Fruit fly (Drosophila melanogaster) whole organism, embryonic: Measurements from ENCODE around the gene Lipt2.

Experiments
- CG11093 ChIP-seq: fragments of 200-800 bp; sonication (Bioruptor generic); IDR thresholded peaks from 3 replicates; pipeline ENCODE4 v1.3.6; 2022; ENCODE audit warnings: missing biosample characterization, missing genetic modification characterization
- CG12236 ChIP-seq: fragments of 200-800 bp; sonication (Bioruptor generic); optimal IDR thresholded peaks from 2 replicates; lab custom pipeline; 2016; ENCODE audit warnings: missing biosample characterization, missing genetic modification characterization
- CG14441 ChIP-seq: fragments of 200-800 bp; sonication (Bioruptor generic); IDR thresholded peaks from 2 replicates; pipeline ENCODE4 v1.3.6; 2022; ENCODE audit warnings: missing biosample characterization, missing genetic modification characterization
- CG15479 ChIP-seq: fragments of 200-800 bp; sonication (Bioruptor generic); optimal IDR thresholded peaks from 3 replicates; lab custom pipeline; 2019; ENCODE audit warnings: missing biosample characterization, mild to moderate bottlenecking, missing genetic modification characterization, moderate library complexity
- CG15696 ChIP-seq: fragments of 200-800 bp; sonication (Bioruptor generic); optimal IDR thresholded peaks from 2 replicates; lab custom pipeline; 2019; ENCODE audit warnings: missing biosample characterization, mild to moderate bottlenecking, missing genetic modification characterization, moderate library complexity
- CG17912 ChIP-seq: fragments of 200-800 bp; sonication (Bioruptor generic); optimal IDR thresholded peaks from 2 replicates; lab custom pipeline; 2018; ENCODE audit warnings: missing biosample characterization, mild to moderate bottlenecking, missing genetic modification characterization
- CG1792 ChIP-seq: fragments of 200-800 bp; sonication (Bioruptor generic); optimal IDR thresholded peaks from 2 replicates; lab custom pipeline; 2016; ENCODE audit warnings: missing biosample characterization, missing genetic modification characterization
- CG18476 ChIP-seq: fragments of 200-800 bp; sonication (Bioruptor generic); optimal IDR thresholded peaks from 2 replicates; lab custom pipeline; 2016; ENCODE audit warnings: missing biosample characterization, mild to moderate bottlenecking, missing genetic modification characterization
- CG18619 ChIP-seq: fragments of 200-800 bp; sonication (Bioruptor generic); optimal IDR thresholded peaks from 3 replicates; lab custom pipeline; 2017; ENCODE audit warnings: missing biosample characterization, mild to moderate bottlenecking, missing genetic modification characterization
- CG18764 ChIP-seq: fragments of 200-800 bp; sonication (Bioruptor generic); optimal IDR thresholded peaks from 3 replicates; lab custom pipeline; 2016; ENCODE audit warnings: missing biosample characterization, missing genetic modification characterization
- CG2875 ChIP-seq: fragments of 200-800 bp; sonication (Bioruptor generic); optimal IDR thresholded peaks from 2 replicates; lab custom pipeline; 2017; ENCODE audit warnings: missing biosample characterization, mild to moderate bottlenecking, missing genetic modification characterization, missing genetic modification reagents
- CG3407 ChIP-seq: fragments of 200-800 bp; sonication (Bioruptor generic); optimal IDR thresholded peaks from 2 replicates; lab custom pipeline; 2018; ENCODE audit warnings: missing biosample characterization, mild to moderate bottlenecking, missing genetic modification characterization
- CG34422 ChIP-seq: fragments of 200-800 bp; sonication (Bioruptor generic); IDR thresholded peaks from 3 replicates; pipeline ENCODE4 v1.3.6; 2022; ENCODE audit warnings: missing biosample characterization, missing genetic modification characterization
- CG4328 ChIP-seq: fragments of 200-800 bp; sonication (Bioruptor generic); optimal IDR thresholded peaks from 3 replicates; lab custom pipeline; 2017; ENCODE audit warnings: missing biosample characterization, missing genetic modification reagents, missing genetic modification characterization
- CG6689 ChIP-seq: fragments of 200-800 bp; sonication (Bioruptor generic); IDR thresholded peaks from 2 replicates; pipeline ENCODE4 v1.3.6; 2022; ENCODE audit warnings: missing biosample characterization, missing genetic modification characterization
- CG6813 ChIP-seq: fragments of 200-800 bp; sonication (Bioruptor generic); optimal IDR thresholded peaks from 2 replicates; lab custom pipeline; 2017; ENCODE audit warnings: missing biosample characterization, missing genetic modification characterization, mild to moderate bottlenecking, moderate library complexity, missing genetic modification reagents
- CG8944 ChIP-seq: fragments of 200-800 bp; sonication (Bioruptor generic); optimal IDR thresholded peaks from 3 replicates; lab custom pipeline; 2016; ENCODE audit warnings: missing biosample characterization, missing genetic modification characterization
- CG9797 ChIP-seq: fragments of 200-800 bp; sonication (Bioruptor generic); optimal IDR thresholded peaks from 3 replicates; lab custom pipeline; 2018; ENCODE audit warnings: missing biosample characterization, mild to moderate bottlenecking, missing genetic modification characterization
- Camta ChIP-seq: fragments of 200-800 bp; sonication (Bioruptor generic); optimal IDR thresholded peaks from 2 replicates; lab custom pipeline; 2016; ENCODE audit warnings: missing biosample characterization, missing genetic modification characterization
- D ChIP-seq, 2 experiments: fragments of 200-800 bp in 1 of 2; fragments of >200 bp in 1 of 2; sonication (Bioruptor generic) in 1 of 2; optimal IDR thresholded peaks; 2 replicates in 1 of 2; 3 replicates in 1 of 2; lab custom pipeline; 2017; ENCODE audit warnings: mild to moderate bottlenecking in 1 of 2, missing biosample characterization in 1 of 2, missing genetic modification characterization in 1 of 2, missing genetic modification reagents in 1 of 2
- Fer2 ChIP-seq: fragments of 200-800 bp; sonication (Bioruptor generic); optimal IDR thresholded peaks from 2 replicates; lab custom pipeline; 2018; ENCODE audit warnings: missing biosample characterization, mild to moderate bottlenecking, missing genetic modification characterization, moderate library complexity
- GATAe ChIP-seq: fragments of 200-800 bp; sonication (Bioruptor generic); conservative IDR thresholded peaks from 2 replicates; pipeline ENCODE4 v1.3.6; 2022; ENCODE audit warnings: missing biosample characterization, missing genetic modification characterization
- HmgZ ChIP-seq: fragments of 200-800 bp; sonication (Bioruptor generic); optimal IDR thresholded peaks from 2 replicates; lab custom pipeline; 2018; ENCODE audit warnings: missing biosample characterization, mild to moderate bottlenecking, missing genetic modification characterization
- Hr39 ChIP-seq: fragments of >200 bp; optimal IDR thresholded peaks from 2 replicates; lab custom pipeline; 2017
- Hr51 ChIP-seq, 2 experiments: fragments of 200-800 bp; sonication (Bioruptor generic); optimal IDR thresholded peaks; 2 replicates in 1 of 2; 3 replicates in 1 of 2; lab custom pipeline; 2016 to 2018; ENCODE audit warnings: missing biosample characterization in 2 of 2, missing genetic modification characterization in 2 of 2, mild to moderate bottlenecking in 1 of 2, moderate library complexity in 1 of 2
- Lhr ChIP-seq: fragments of 200-800 bp; sonication (Bioruptor generic); optimal IDR thresholded peaks from 3 replicates; lab custom pipeline; 2017; ENCODE audit warnings: mild to moderate bottlenecking, missing biosample characterization, missing genetic modification reagents, missing genetic modification characterization
- MESR4 ChIP-seq: fragments of 200-800 bp; sonication (Bioruptor generic); optimal IDR thresholded peaks from 2 replicates; lab custom pipeline; 2018; ENCODE audit warnings: missing biosample characterization, mild to moderate bottlenecking, missing genetic modification characterization, moderate library complexity
- Med ChIP-seq: fragments of 200-800 bp; sonication (Bioruptor generic); peaks from one replicate; lab custom pipeline; 2016; ENCODE audit warnings: missing biosample characterization, missing genetic modification characterization, mild to moderate bottlenecking, inconsistent platforms, moderate library complexity
- Neu2 ChIP-seq: fragments of 200-800 bp; sonication (Bioruptor generic); optimal IDR thresholded peaks from 3 replicates; lab custom pipeline; 2016; ENCODE audit warnings: missing biosample characterization, missing genetic modification characterization, borderline replicate concordance
- Xbp1 ChIP-seq: fragments of 200-800 bp; sonication (Bioruptor generic); optimal IDR thresholded peaks from 3 replicates; lab custom pipeline; 2016; ENCODE audit warnings: missing biosample characterization, mild to moderate bottlenecking, missing genetic modification characterization
- YL-1 ChIP-seq: fragments of 200-800 bp; sonication (Bioruptor generic); optimal IDR thresholded peaks from 3 replicates; lab custom pipeline; 2017; ENCODE audit warnings: missing biosample characterization, mild to moderate bottlenecking, missing genetic modification characterization
- bigmax ChIP-seq: fragments of 200-800 bp; sonication (Bioruptor generic); optimal IDR thresholded peaks from 2 replicates; lab custom pipeline; 2018; ENCODE audit warnings: missing biosample characterization, mild to moderate bottlenecking, missing genetic modification characterization
- bowl ChIP-seq: fragments of 200-800 bp; sonication (Bioruptor generic); IDR thresholded peaks from 2 replicates; pipeline ENCODE4 v1.3.6; 2022; ENCODE audit warnings: missing biosample characterization, missing genetic modification characterization
- chn ChIP-seq: fragments of 200-800 bp; sonication (Bioruptor generic); optimal IDR thresholded peaks from 2 replicates; lab custom pipeline; 2016; ENCODE audit warnings: missing biosample characterization, missing genetic modification characterization
- eyg ChIP-seq: fragments of 200-800 bp; sonication (Bioruptor generic); optimal IDR thresholded peaks from 3 replicates; lab custom pipeline; 2016; ENCODE audit warnings: missing biosample characterization, missing genetic modification characterization
- fru ChIP-seq: fragments of >200 bp; optimal IDR thresholded peaks from 2 replicates; lab custom pipeline; 2017
- gcm2 ChIP-seq: fragments of 200-800 bp; sonication (Bioruptor generic); optimal IDR thresholded peaks from 2 replicates; lab custom pipeline; 2016; ENCODE audit warnings: missing biosample characterization, missing genetic modification characterization
- gt ChIP-seq: fragments of 200-800 bp; sonication (Bioruptor generic); IDR thresholded peaks from 2 replicates; pipeline ENCODE4 v1.3.6; 2022; ENCODE audit warnings: missing biosample characterization, missing genetic modification characterization
- nerfin-1 ChIP-seq: fragments of 200-800 bp; sonication (Bioruptor generic); optimal IDR thresholded peaks from 3 replicates; lab custom pipeline; 2019; ENCODE audit warnings: missing biosample characterization, mild to moderate bottlenecking, missing genetic modification characterization, moderate library complexity
- pzg ChIP-seq: fragments of 200-800 bp; sonication (Bioruptor generic); optimal IDR thresholded peaks from 3 replicates; lab custom pipeline; 2018; ENCODE audit warnings: missing biosample characterization, mild to moderate bottlenecking, missing genetic modification characterization, moderate library complexity
- repo ChIP-seq: fragments of 200-800 bp; sonication (Bioruptor generic); optimal IDR thresholded peaks from 2 replicates; lab custom pipeline; 2016; ENCODE audit warnings: missing biosample characterization, missing genetic modification characterization
- ro ChIP-seq: fragments of 200-800 bp; sonication (Bioruptor generic); IDR thresholded peaks from 2 replicates; pipeline ENCODE4 v1.3.6; 2022; ENCODE audit warnings: missing biosample characterization, missing genetic modification characterization
- sna ChIP-seq: fragments of 200-800 bp; sonication (Bioruptor generic); IDR thresholded peaks from 2 replicates; pipeline ENCODE4 v1.3.6; 2022; ENCODE audit warnings: missing biosample characterization, missing genetic modification characterization; ENCODE audit not compliant: partially characterized antibody
- tap ChIP-seq: fragments of 200-800 bp; optimal IDR thresholded peaks from 3 replicates; lab custom pipeline; 2019; ENCODE audit warnings: missing biosample characterization, mild to moderate bottlenecking, missing genetic modification characterization, moderate library complexity
- tio ChIP-seq: fragments of 200-800 bp; sonication (Bioruptor generic); optimal IDR thresholded peaks from 2 replicates; lab custom pipeline; 2017; ENCODE audit warnings: missing biosample characterization, missing genetic modification characterization, inconsistent platforms
- trem ChIP-seq: fragments of 200-800 bp; optimal IDR thresholded peaks from 3 replicates; lab custom pipeline; 2019; ENCODE audit warnings: missing biosample characterization, mild to moderate bottlenecking, missing genetic modification characterization, moderate library complexity
- trh ChIP-seq: fragments of 200-800 bp; sonication (Bioruptor generic); optimal IDR thresholded peaks from 2 replicates; lab custom pipeline; 2016; ENCODE audit warnings: missing biosample characterization, missing genetic modification characterization
- wor ChIP-seq: fragments of 200-800 bp; sonication (Bioruptor generic); IDR thresholded peaks from 2 replicates; pipeline ENCODE4 v1.3.6; 2022; ENCODE audit warnings: missing biosample characterization, missing genetic modification characterization
- zen2 ChIP-seq: fragments of 200-800 bp; sonication (Bioruptor generic); IDR thresholded peaks from 3 replicates; pipeline ENCODE4 v1.3.6; 2022; ENCODE audit warnings: missing biosample characterization, missing genetic modification characterization; ENCODE audit not compliant: partially characterized antibody

Lipt2 gene

DNA sequence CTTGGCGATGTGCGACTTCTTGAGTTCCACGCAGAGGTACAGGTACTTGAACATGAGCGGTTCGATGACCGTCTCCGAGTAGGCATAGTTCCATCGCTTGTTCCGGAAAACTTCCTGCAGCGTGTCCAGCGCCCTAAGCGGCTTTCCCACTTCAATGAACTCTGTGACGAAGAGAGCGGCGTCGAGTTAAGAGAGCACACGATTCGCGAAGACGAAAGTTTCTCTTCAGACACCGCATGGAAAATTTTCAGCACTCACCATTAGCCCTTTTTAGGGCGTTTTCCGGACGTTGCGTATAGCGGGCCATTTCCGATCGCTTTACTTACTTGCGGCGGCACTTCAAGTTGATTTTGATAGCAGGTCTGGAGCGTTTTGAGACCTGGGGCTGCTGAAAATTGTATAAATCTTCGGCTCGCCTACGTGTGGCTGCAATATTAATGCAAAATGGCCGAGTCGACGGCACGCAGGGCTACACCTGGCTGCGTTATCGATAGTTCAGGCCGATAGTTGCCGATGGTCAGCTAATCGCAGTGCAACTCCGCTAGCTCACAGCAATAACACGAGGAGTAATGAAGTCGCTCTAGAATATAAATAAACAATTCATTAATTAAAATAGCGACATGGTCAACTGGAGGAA is 3.6 kb downstream of the Lipt2 start, which contains the start of the genes eIF3a and CG1074 (continued):
- TF ChIP-seq eyg (GFP tag; lab: Kevin White, UChicago) = peak; percentile 45
- TF ChIP-seq ro = no peak
- 0 out of 2 replicates have a peak, but pooled peaks have one; percentile 13 for TF ChIP-seq CG6689
- TF ChIP-seq CG15479 = peak; percentile 13
- TF ChIP-seq CG8944 (GFP tag; lab: Kevin White, UChicago) = peak; percentile 56
- peak; percentile 55; the same call in 1 of the 2 replicates for TF ChIP-seq CG14441 (GFP tag; lab: Robert Waterston, UW)
- TF ChIP-seq Xbp1 = peak; percentile 65
- TF ChIP-seq Lhr (GFP tag; lab: Kevin White, UChicago) = peak; percentile 68
- TF ChIP-seq Hr39 (lab: Kevin White, UChicago) = no peak
- TF ChIP-seq zen2 (GFP tag; lab: Robert Waterston, UW) = peak; percentile 87
- peak; percentile 75 for TF ChIP-seq nerfin-1
- peak; percentile 50 for TF ChIP-seq CG3407
- peak; percentile 90; the same call in 2 of the 3 replicates for TF ChIP-seq CG34422
- no peak for TF ChIP-seq CG6813 (GFP tag; lab: Kevin White, UChicago)
- peak; percentile 51 for TF ChIP-seq gcm2
- peak; percentile 4 for TF ChIP-seq CG15696 (tag; lab: Kevin White, UChicago)
- peak; percentile 75 for TF ChIP-seq CG17912 (GFP tag; lab: Kevin White, UChicago)
- TF ChIP-seq GATAe (GFP tag; lab: Robert Waterston, UW) = no peak
- TF ChIP-seq Med (GFP tag; lab: Kevin White, UChicago) = peak; percentile 97
- no peak for TF ChIP-seq tap (tag; lab: Kevin White, UChicago)
- no peak for TF ChIP-seq tio (GFP tag; lab: Kevin White, UChicago)
- TF ChIP-seq wor = no peak
- peak; percentile 69 for TF ChIP-seq CG1792
- peak; percentile 95 for TF ChIP-seq pzg (GFP tag; lab: Kevin White, UChicago)
- peak; percentile 25 for TF ChIP-seq trh (GFP tag; lab: Kevin White, UChicago)
- peak; percentile 62 for TF ChIP-seq Neu2 (GFP tag; lab: Kevin White, UChicago)
- TF ChIP-seq CG12236 (GFP tag; lab: Kevin White, UChicago) = peak; percentile 5
- peak; percentile 70 for TF ChIP-seq CG18619 (GFP tag; lab: Kevin White, UChicago)
- peak; percentile 100 for TF ChIP-seq YL-1 (GFP tag; lab: Kevin White, UChicago)
- peak; percentile 98 for TF ChIP-seq MESR4 (GFP tag; lab: Kevin White, UChicago)
- 0 out of 3 replicates have a peak, but pooled peaks have one; percentile 8 for TF ChIP-seq CG11093 (GFP tag; lab: Robert Waterston, UW)
- peak; percentile 31 for TF ChIP-seq CG18764 (GFP tag; lab: Kevin White, UChicago)
- TF ChIP-seq bigmax (GFP tag; lab: Kevin White, UChicago) = peak; percentile 46
- TF ChIP-seq bowl (GFP tag; lab: Robert Waterston, UW) = no peak
- no peak for TF ChIP-seq fru
- peak in 1 of 2 experiments; percentile 72 for TF ChIP-seq Hr51 (GFP tag; optimal IDR thresholded peaks at IDR 0.05; lab: Kevin White, UChicago)
- peak; percentile 87 for TF ChIP-seq HmgZ (tag; lab: Kevin White, UChicago)
- TF ChIP-seq CG18476 = peak; percentile 7
- TF ChIP-seq CG9797 (GFP tag; lab: Kevin White, UChicago) = peak; percentile 73
- TF ChIP-seq gt (GFP tag; lab: Robert Waterston, UW) = peak; percentile 7; the same call in 1 of the 2 replicates
- peak; percentile 33 for TF ChIP-seq Fer2 (tag; lab: Kevin White, UChicago)
- TF ChIP-seq D (optimal IDR thresholded peaks at IDR 0.05; lab: Kevin White, UChicago) = no peak
- TF ChIP-seq D (GFP tag; optimal IDR thresholded peaks at IDR 0.05; lab: Kevin White, UChicago) = no peak
- peak; percentile 55 for TF ChIP-seq Camta (GFP tag; lab: Kevin White, UChicago)
- peak; percentile 7 for TF ChIP-seq CG2875
- peak; percentile 83 for TF ChIP-seq trem
- TF ChIP-seq repo (GFP tag; lab: Kevin White, UChicago) = peak; percentile 62
- TF ChIP-seq CG4328 (GFP tag; lab: Kevin White, UChicago) = peak; percentile 51
- TF ChIP-seq chn (GFP tag; lab: Kevin White, UChicago) = peak; percentile 56
- peak; percentile 93 for TF ChIP-seq sna
